Worm (Caenorhabditis elegans): ENCODE results near the gene rps-2.

DNA sequence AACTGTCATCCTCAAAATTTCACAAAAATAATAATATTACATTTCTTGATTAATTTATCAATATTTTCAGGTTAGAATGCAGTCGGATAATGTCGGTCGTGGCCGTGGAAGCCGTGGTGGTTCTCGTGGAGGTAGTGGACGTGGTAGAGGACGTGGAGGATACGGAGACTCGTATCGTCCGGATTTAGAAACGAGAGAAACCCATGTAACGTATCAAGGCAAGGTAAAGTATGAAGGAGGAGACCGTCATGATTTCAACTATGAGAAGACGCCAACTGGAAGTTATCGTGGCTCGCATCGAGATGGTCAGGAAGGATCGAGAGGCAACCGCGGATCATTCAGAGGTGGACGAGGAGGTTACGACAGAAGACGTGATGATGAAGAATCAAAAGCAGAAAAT is 31.3 kb upstream of the rps-2 start, which contains the start of gene frpr-10:
- no peak for TF ChIP-seq ref-1 (GFP tag; conservative IDR thresholded peaks at IDR 0.05)
- no peak for TF ChIP-seq flt-1 (GFP tag; IDR thresholded peaks at IDR 0.05)

Measured in whole organism, midembryonic.